Fruit fly (Drosophila melanogaster) whole organism, prepupa: ENCODE measurements around the gene Pp1-87B.

Source experiments
- CG34406 ChIP-seq: fragments of 200-800 bp; sonication (Bioruptor generic); optimal IDR thresholded peaks from 3 replicates; lab custom pipeline; 2016; ENCODE audit warnings: missing biosample characterization, missing genetic modification characterization
- dsx ChIP-seq: fragments of 200-800 bp; optimal IDR thresholded peaks from 3 replicates; lab custom pipeline; 2019; ENCODE audit warnings: missing biosample characterization, mild to moderate bottlenecking, missing genetic modification characterization, moderate library complexity; ENCODE audit not compliant: poor library complexity, severe bottlenecking

dm6 chr3R:12443769-12444168, 18.1 kb upstream of the Pp1-87B start:
- TF ChIP-seq CG34406 (GFP tag; lab: Kevin White, UChicago), result no peak
- no peak for TF ChIP-seq dsx (GFP tag; lab: Kevin White, UChicago)
